Worm (Caenorhabditis elegans): ENCODE results near the gene F23D12.4.

Gene F23D12.4

DNA sequence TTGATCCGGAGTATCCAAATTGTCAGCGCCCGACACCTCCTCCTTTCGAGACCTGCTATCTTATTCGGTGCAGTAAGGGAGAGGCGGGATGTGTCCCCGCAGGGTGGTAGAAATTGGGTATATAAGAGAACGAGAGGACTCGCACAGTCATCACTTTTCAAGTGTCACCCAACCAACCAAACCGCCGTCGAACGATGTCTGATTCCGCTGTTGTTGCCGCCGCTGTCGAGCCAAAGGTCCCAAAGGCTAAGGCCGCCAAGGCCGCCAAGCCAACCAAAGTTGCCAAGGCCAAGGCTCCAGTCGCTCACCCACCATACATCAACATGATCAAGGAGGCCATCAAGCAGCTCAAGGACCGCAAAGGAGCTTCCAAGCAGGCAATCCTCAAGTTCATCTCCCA, 45.1 kb downstream of the F23D12.4 start, which contains the start of gene his-24:
TSS of gene his-24 (plus strand) at position 150 of the 400 bp plus-strand sequence.
- TF ChIP-seq F49E8.2 (tag; optimal IDR thresholded peaks at IDR 0.05; ENCODE audit: borderline replicate concordance) (no peak), skn-1 (tag; optimal IDR thresholded peaks at IDR 0.05) (no peak), F44E2.7 (GFP tag; IDR thresholded peaks at IDR 0.05) (no peak), snpc-4 (tag; optimal IDR thresholded peaks at IDR 0.05) (no peak), madf-9 (GFP tag; conservative IDR thresholded peaks at IDR 0.05) (0 out of 2 replicates have a peak, but pooled peaks have one; percentile 34), zag-1 (tag; optimal IDR thresholded peaks at IDR 0.05) (no peak), nhr-102 (tag; optimal IDR thresholded peaks at IDR 0.05) (peak; percentile 45), jun-1 (tag; optimal IDR thresholded peaks at IDR 0.05) (no peak), Y48G9A.11 (GFP tag; IDR thresholded peaks at IDR 0.05) (no peak), attf-4 (tag; optimal IDR thresholded peaks at IDR 0.05) (no peak), zfp-3 (GFP tag; conservative IDR thresholded peaks at IDR 0.05) (no peak), lir-3 (tag; optimal IDR thresholded peaks at IDR 0.05) (no peak), aha-1 (tag) (peak; percentile 99), lim-7 (GFP tag; IDR thresholded peaks at IDR 0.05) (no peak), ceh-44 (GFP tag; IDR thresholded peaks at IDR 0.05) (no peak), dpl-1 (GFP tag; optimal IDR thresholded peaks at IDR 0.05) (peak; percentile 45), F26F4.8 (GFP tag; conservative IDR thresholded peaks at IDR 0.05) (no peak), nhr-76 (tag; optimal IDR thresholded peaks at IDR 0.05) (no peak), pha-4 (GFP tag; IDR thresholded peaks at IDR 0.05) (peak; percentile 70), pha-4 (tag; optimal IDR thresholded peaks at IDR 0.05) (no peak), ama-1 (optimal IDR thresholded peaks at IDR 0.05) (peak; percentile 83), ZK337.2 (GFP tag; IDR thresholded peaks at IDR 0.05) (no peak), lin-38 (GFP tag; IDR thresholded peaks at IDR 0.05) (no peak), ctbp-1 (GFP tag; IDR thresholded peaks at IDR 0.05) (peak; percentile 62; the same call in 1 of the 2 replicates), fkh-10 (GFP tag; optimal IDR thresholded peaks at IDR 0.05) (peak; percentile 6), hlh-11 (tag; optimal IDR thresholded peaks at IDR 0.05) (peak; percentile 70), nhr-237 (tag; optimal IDR thresholded peaks at IDR 0.05) (no peak), set-16 (GFP tag; IDR thresholded peaks at IDR 0.05) (no peak), unc-39 (tag; optimal IDR thresholded peaks at IDR 0.05) (no peak), unc-62 (GFP tag; optimal IDR thresholded peaks at IDR 0.05 in 1 of 2) (no peak), unc-62 (tag; optimal IDR thresholded peaks at IDR 0.05) (no peak), cey-2 (tag; optimal IDR thresholded peaks at IDR 0.05; ENCODE audit: borderline replicate concordance, insufficient read depth) (no peak), F37D6.2 (tag; optimal IDR thresholded peaks at IDR 0.05) (peak; percentile 19), daf-16 (GFP tag; optimal IDR thresholded peaks at IDR 0.05) (no peak), daf-16 (tag; optimal IDR thresholded peaks at IDR 0.05) (peak; percentile 29), T20F7.1 (GFP tag; optimal IDR thresholded peaks at IDR 0.05) (no peak), R02D3.7 (tag; optimal IDR thresholded peaks at IDR 0.05) (no peak), arid-1 (GFP tag; conservative IDR thresholded peaks at IDR 0.05) (no peak), aly-2 (tag; optimal IDR thresholded peaks at IDR 0.05) (no peak), spr-1 (tag; optimal IDR thresholded peaks at IDR 0.05) (peak; percentile 39), F10B5.3 (tag; optimal IDR thresholded peaks at IDR 0.05) (no peak), sdz-12 (GFP tag; optimal IDR thresholded peaks at IDR 0.05) (no peak), dve-1 (tag; optimal IDR thresholded peaks at IDR 0.05; ENCODE audit: insufficient read depth) (peak; percentile 81), dmd-9 (GFP tag; IDR thresholded peaks at IDR 0.05) (peak; percentile 66; the same call in 1 of the 2 replicates), vab-7 (GFP tag; IDR thresholded peaks at IDR 0.05) (0 out of 2 replicates have a peak, but pooled peaks have one; percentile 32), snpc-1.2 (GFP tag; IDR thresholded peaks at IDR 0.05) (no peak), saeg-2 (GFP tag; IDR thresholded peaks at IDR 0.05) (no peak), ceh-62 (tag; optimal IDR thresholded peaks at IDR 0.05) (no peak), mdl-1 (tag; optimal IDR thresholded peaks at IDR 0.05) (peak in 1 of 2 experiments; percentile 32), ZK546.5 (tag; optimal IDR thresholded peaks at IDR 0.05) (no peak), spr-3 (GFP tag; optimal IDR thresholded peaks at IDR 0.05) (no peak), nhr-48 (tag; optimal IDR thresholded peaks at IDR 0.05) (peak; percentile 8), madf-5 (GFP tag; IDR thresholded peaks at IDR 0.05) (no peak)

All from whole organism, L4 larva.